Worm (Caenorhabditis elegans): ENCODE results near the gene phy-3.

DNA sequence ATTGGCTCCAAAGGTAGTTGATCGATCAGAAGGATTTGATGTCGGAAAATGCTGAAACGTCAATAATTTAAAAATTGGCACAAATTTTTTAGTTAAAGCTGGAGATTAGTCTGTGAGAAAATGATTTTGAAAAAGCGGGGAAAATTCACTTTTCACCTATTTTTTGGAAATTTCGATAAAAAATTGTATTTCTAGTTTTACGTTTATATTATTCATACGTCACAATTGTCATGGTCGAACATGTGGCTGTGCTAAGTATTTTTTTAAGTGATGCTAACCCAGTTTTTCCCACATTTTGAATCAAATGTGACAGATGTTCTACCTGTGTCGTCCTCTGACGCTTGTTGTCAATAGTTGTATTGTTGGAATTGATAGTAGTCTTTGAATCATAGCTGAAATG lies 46.6 kb downstream of the phy-3 start:
- no peak for TF ChIP-seq lin-13 (GFP tag; optimal IDR thresholded peaks at IDR 0.05)
- no peak for TF ChIP-seq ztf-11 (tag; optimal IDR thresholded peaks at IDR 0.05)
- no peak for TF ChIP-seq F44E2.7 (GFP tag; IDR thresholded peaks at IDR 0.05)
- TF ChIP-seq ceh-20 (GFP tag; IDR thresholded peaks at IDR 0.05), result no peak
- TF ChIP-seq egl-27 (tag; optimal IDR thresholded peaks at IDR 0.05), result no peak
- TF ChIP-seq unc-39 (tag; optimal IDR thresholded peaks at IDR 0.05), result no peak
- TF ChIP-seq ama-1 (optimal IDR thresholded peaks at IDR 0.05), result no peak

All from whole organism, L4 larva.